Fruit fly (Drosophila melanogaster) Kc167 (cell line): ENCODE results near the gene vas.

ENCODE experiments used
- Myc ChIP-seq: fragments of >200 bp; optimal IDR thresholded peaks from 2 replicates; lab custom pipeline; 2017; ENCODE audit warnings: missing external identifiers
- Sin3A ChIP-seq: fragments of >200 bp; optimal IDR thresholded peaks from 2 replicates; lab custom pipeline; 2018; ENCODE audit warnings: missing external identifiers
- h ChIP-seq: fragments of >200 bp; optimal IDR thresholded peaks from 3 replicates; lab custom pipeline; 2018; ENCODE audit warnings: missing external identifiers
- insv ChIP-seq: fragments of >200 bp; optimal IDR thresholded peaks from 3 replicates; lab custom pipeline; 2018; ENCODE audit warnings: missing external identifiers
- psq ChIP-seq: fragments of >200 bp; optimal IDR thresholded peaks from 2 replicates; lab custom pipeline; 2017; ENCODE audit warnings: missing external identifiers
- ttk ChIP-seq: sonication (Bioruptor generic); optimal IDR thresholded peaks from 2 replicates; lab custom pipeline; 2017; ENCODE audit warnings: missing external identifiers

Gene vas

dm6 chr2L:15109145-15109544, 47.7 kb downstream of the vas start, which contains the start of gene CG15269:
CG15269 (plus strand) TSS chr2L:15109405.
- no peak for TF ChIP-seq Myc (lab: Kevin White, UChicago)
- no peak for TF ChIP-seq ttk (lab: Kevin White, UChicago)

- TF ChIP-seq ttk (lab: Kevin White, UChicago) (no peak), psq (lab: Kevin White, UChicago) (no peak), Sin3A (lab: Kevin White, UChicago) (no peak), insv (lab: Kevin White, UChicago) (no peak), h (lab: Kevin White, UChicago) (no peak), Myc (lab: Kevin White, UChicago) (no peak)
Observed at dm6 chr2L:15111276-15111675, 49.8 kb downstream of the vas start.

- no peak for TF ChIP-seq Sin3A (lab: Kevin White, UChicago)
- TF ChIP-seq Myc (lab: Kevin White, UChicago) = no peak
- TF ChIP-seq psq (lab: Kevin White, UChicago) = no peak
Observed at dm6 chr2L:15113234-15113916, 51.9 kb downstream of the vas start, which contains the start of gene stc. stc (plus strand) TSS chr2L:15113480.

- no peak for TF ChIP-seq Sin3A (lab: Kevin White, UChicago)
- TF ChIP-seq ttk (lab: Kevin White, UChicago) = no peak
- no peak for TF ChIP-seq psq (lab: Kevin White, UChicago)
- no peak for TF ChIP-seq h (lab: Kevin White, UChicago)
- no peak for TF ChIP-seq insv (lab: Kevin White, UChicago)
- TF ChIP-seq Myc (lab: Kevin White, UChicago) = no peak
Observed at dm6 chr2L:15117995-15118394, 56.5 kb downstream of the vas start.

- TF ChIP-seq ttk (lab: Kevin White, UChicago) (no peak), Sin3A (lab: Kevin White, UChicago) (no peak), insv (lab: Kevin White, UChicago) (no peak), Myc (lab: Kevin White, UChicago) (no peak), psq (lab: Kevin White, UChicago) (no peak), h (lab: Kevin White, UChicago) (no peak)
Observed at dm6 chr2L:15118507-15118906, 57.1 kb downstream of the vas start.
